Worm (Caenorhabditis elegans) whole organism, L1 larva: ENCODE results near the gene mdt-26.

Source experiments
- C16A3.4 ChIP-seq: fragments of 150-350 bp; optimal IDR thresholded peaks from 2 replicates; lab custom pipeline; 2014; ENCODE audit warnings: missing biosample characterization, missing genetic modification characterization
- C34B4.2 ChIP-seq: sonication (generic microtip); optimal IDR thresholded peaks from 2 replicates; lab custom pipeline; 2017; ENCODE audit warnings: mild to moderate bottlenecking, missing genetic modification characterization, missing compliant biosample characterization
- F16B12.6 ChIP-seq: fragments of 150-350 bp; optimal IDR thresholded peaks from 2 replicates; lab custom pipeline; 2014; ENCODE audit warnings: missing biosample characterization, missing genetic modification characterization
- aly-2 ChIP-seq: fragments of 150-350 bp; optimal IDR thresholded peaks from 2 replicates; lab custom pipeline; 2014; ENCODE audit warnings: missing biosample characterization, missing genetic modification characterization
- ceh-63 ChIP-seq: fragments of 200-800 bp; sonication (Bioruptor generic); optimal IDR thresholded peaks from 2 replicates; lab custom pipeline; 2018; ENCODE audit warnings: mild to moderate bottlenecking, missing genetic modification characterization, missing compliant biosample characterization
- ceh-82 ChIP-seq, 3 experiments: fragments of 150-350 bp in 1 of 3; sonication (generic microtip) in 2 of 3; optimal IDR thresholded peaks; 2 replicates each; lab custom pipeline; 2014 to 2017; ENCODE audit warnings: missing biosample characterization in 3 of 3, missing genetic modification characterization in 3 of 3
- ceh-90 ChIP-seq: sonication (generic microtip); optimal IDR thresholded peaks from 2 replicates; lab custom pipeline; 2016; ENCODE audit warnings: missing genetic modification characterization, missing compliant biosample characterization
- ces-1 ChIP-seq: fragments of 150-350 bp; optimal IDR thresholded peaks from 2 replicates; lab custom pipeline; 2014; ENCODE audit warnings: missing biosample characterization, missing genetic modification reagents, missing genetic modification characterization
- efl-1 ChIP-seq, 4 experiments: fragments of 150-350 bp; optimal IDR thresholded peaks in 3 of 4; peaks in 1 of 4; 1 replicate in 1 of 4; 2 replicates in 3 of 4; lab custom pipeline; 2014; ENCODE audit warnings: missing biosample characterization in 2 of 4, missing genetic modification characterization in 2 of 4, missing genetic modification reagents in 2 of 4
- efl-3 ChIP-seq: fragments of 200-800 bp; sonication (Bioruptor generic); optimal IDR thresholded peaks from 2 replicates; lab custom pipeline; 2018; ENCODE audit warnings: mild to moderate bottlenecking, missing genetic modification characterization, missing compliant biosample characterization
- elt-3 ChIP-seq, 6 experiments: fragments of 150-350 bp in 1 of 6; sonication (generic microtip); optimal IDR thresholded peaks; 2 replicates each; lab custom pipeline; 2017 to 2018; ENCODE audit warnings: missing biosample characterization in 6 of 6, missing genetic modification characterization in 6 of 6, inconsistent platforms in 1 of 6
- ets-5 ChIP-seq: fragments of 200-800 bp; sonication (Bioruptor generic); IDR thresholded peaks from 2 replicates; pipeline ENCODE4 v1.3.6; 2022; ENCODE audit warnings: missing genetic modification characterization, missing compliant biosample characterization
- fkh-4 ChIP-seq: sonication (generic microtip); optimal IDR thresholded peaks from 2 replicates; lab custom pipeline; 2016; ENCODE audit warnings: missing compliant biosample characterization, missing genetic modification characterization, borderline replicate concordance
- fkh-8 ChIP-seq: sonication (generic microtip); optimal IDR thresholded peaks from 2 replicates; lab custom pipeline; 2016; ENCODE audit warnings: mild to moderate bottlenecking, missing genetic modification characterization, missing compliant biosample characterization
- fos-1 ChIP-seq: fragments of 150-350 bp; optimal IDR thresholded peaks from 2 replicates; lab custom pipeline; 2014; ENCODE audit warnings: missing biosample characterization, missing genetic modification characterization
- irx-1 ChIP-seq: sonication (generic microtip); optimal IDR thresholded peaks from 2 replicates; lab custom pipeline; 2016; ENCODE audit warnings: missing genetic modification characterization, missing compliant biosample characterization
- isw-1 ChIP-seq: fragments of 200-800 bp; sonication (Bioruptor generic); IDR thresholded peaks from 2 replicates; pipeline ENCODE4 v1.3.6; 2022; ENCODE audit warnings: missing genetic modification characterization, missing compliant biosample characterization
- lin-13 ChIP-seq: fragments of 150-350 bp; optimal IDR thresholded peaks from 2 replicates; lab custom pipeline; 2014; ENCODE audit warnings: missing biosample characterization, missing genetic modification reagents, missing genetic modification characterization
- lin-15B ChIP-seq: fragments of 150-350 bp; sonication (generic microtip); optimal IDR thresholded peaks from 3 replicates; lab custom pipeline; 2014; ENCODE audit warnings: missing biosample characterization, missing genetic modification characterization
- lin-39 ChIP-seq: fragments of 150-350 bp; optimal IDR thresholded peaks from 2 replicates; lab custom pipeline; 2014; ENCODE audit warnings: missing biosample characterization, missing genetic modification reagents, missing genetic modification characterization
- lir-3 ChIP-seq: sonication (generic microtip); optimal IDR thresholded peaks from 2 replicates; lab custom pipeline; 2016; ENCODE audit warnings: mild to moderate bottlenecking, missing genetic modification characterization, moderate library complexity, missing compliant biosample characterization; ENCODE audit not compliant: poor library complexity
- lsy-2 ChIP-seq, 2 experiments: fragments of 150-350 bp; optimal IDR thresholded peaks; 2 replicates each; lab custom pipeline; 2014; ENCODE audit warnings: missing biosample characterization in 2 of 2, missing genetic modification characterization in 2 of 2
- mab-9 ChIP-seq: fragments of 200-800 bp; sonication (Bioruptor generic); IDR thresholded peaks from 2 replicates; pipeline ENCODE4 v1.3.6; 2022; ENCODE audit warnings: missing genetic modification reagents, missing genetic modification characterization, missing compliant biosample characterization
- mef-2 ChIP-seq: fragments of 150-350 bp; optimal IDR thresholded peaks from 2 replicates; lab custom pipeline; 2014; ENCODE audit warnings: missing biosample characterization, missing genetic modification characterization
- nhr-237 ChIP-seq: fragments of 150-350 bp; optimal IDR thresholded peaks from 2 replicates; lab custom pipeline; 2014; ENCODE audit warnings: missing biosample characterization, missing genetic modification characterization
- nhr-71 ChIP-seq: sonication (generic microtip); optimal IDR thresholded peaks from 2 replicates; lab custom pipeline; 2016; ENCODE audit warnings: mild to moderate bottlenecking, missing genetic modification characterization, moderate library complexity, missing compliant biosample characterization
- nhr-76 ChIP-seq: sonication (generic microtip); optimal IDR thresholded peaks from 2 replicates; lab custom pipeline; 2017; ENCODE audit warnings: missing biosample characterization, missing genetic modification characterization
- nhr-77 ChIP-seq: fragments of 150-350 bp; optimal IDR thresholded peaks from 2 replicates; lab custom pipeline; 2014; ENCODE audit warnings: missing biosample characterization, missing genetic modification characterization
- nhr-84 ChIP-seq: sonication (generic microtip); optimal IDR thresholded peaks from 2 replicates; lab custom pipeline; 2017; ENCODE audit warnings: missing biosample characterization, missing genetic modification characterization
- rnt-1 ChIP-seq: sonication (generic microtip); optimal IDR thresholded peaks from 2 replicates; lab custom pipeline; 2016; ENCODE audit warnings: mild to moderate bottlenecking, missing genetic modification characterization, moderate library complexity, missing compliant biosample characterization
- skn-1 ChIP-seq: fragments of 150-350 bp; optimal IDR thresholded peaks from 2 replicates; lab custom pipeline; 2014; ENCODE audit warnings: missing biosample characterization, missing genetic modification characterization
- snpc-4 ChIP-seq: fragments of 150-350 bp; optimal IDR thresholded peaks from 2 replicates; lab custom pipeline; 2014; ENCODE audit warnings: missing biosample characterization, missing genetic modification characterization
- tbx-2 ChIP-seq: sonication (generic microtip); optimal IDR thresholded peaks from 2 replicates; lab custom pipeline; 2016; ENCODE audit warnings: missing genetic modification characterization, missing compliant biosample characterization

The mdt-26 gene

DNA sequence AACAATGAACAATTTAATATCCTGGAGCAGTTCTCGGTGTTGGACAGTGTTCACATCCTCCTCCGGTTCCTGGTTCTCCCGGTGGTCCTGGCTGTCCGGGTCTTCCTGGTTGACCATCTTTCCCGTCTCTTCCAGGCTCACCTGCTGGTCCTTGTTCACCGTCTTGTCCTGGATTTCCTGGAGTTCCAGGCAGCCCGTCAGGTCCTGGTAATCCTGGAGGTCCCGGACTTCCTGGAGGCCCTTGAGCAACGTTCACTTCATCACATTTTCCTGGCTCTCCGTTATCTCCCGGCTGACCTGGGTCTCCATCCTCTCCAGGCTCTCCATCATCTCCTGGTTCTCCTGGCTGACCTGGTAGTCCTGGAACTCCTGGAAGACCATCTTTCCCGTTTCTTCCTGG is 9.6 kb upstream of the mdt-26 start:
- TF ChIP-seq nhr-84 (tag; lab: Kevin White, UChicago) (no peak), efl-1 (optimal IDR thresholded peaks at IDR 0.05; lab: Kevin White, UChicago) (no peak), efl-1 (GFP tag; optimal IDR thresholded peaks at IDR 0.05 in 1 of 2; lab: Kevin White, UChicago) (peak in 1 of 2 experiments; percentile 35)

ce11 chrII:5652334-5652733 is 8.6 kb upstream of the mdt-26 start, which contains the start of gene bli-2:
Gene bli-2, minus strand, starts transcription at chrII:5652434.
- TF ChIP-seq nhr-77 (tag; lab: Kevin White, UChicago), result no peak
- no peak for TF ChIP-seq efl-1 (optimal IDR thresholded peaks at IDR 0.05; lab: Kevin White, UChicago)
- TF ChIP-seq efl-1 (GFP tag; optimal IDR thresholded peaks at IDR 0.05 in 1 of 2; lab: Kevin White, UChicago), result no peak
- TF ChIP-seq ces-1, result no peak
- no peak for TF ChIP-seq lsy-2 (tag; optimal IDR thresholded peaks at IDR 0.05; lab: Kevin White, UChicago)
- no peak for TF ChIP-seq tbx-2 (tag; lab: Kevin White, UChicago)
- no peak for TF ChIP-seq lin-15B (tag; lab: Kevin White, UChicago)
- no peak for TF ChIP-seq ceh-90 (tag; lab: Kevin White, UChicago)
- no peak for TF ChIP-seq nhr-76
- TF ChIP-seq nhr-71 (tag; lab: Kevin White, UChicago), result no peak
- no peak for TF ChIP-seq ets-5 (GFP tag; lab: Robert Waterston, UW)
- no peak for TF ChIP-seq irx-1 (tag; lab: Kevin White, UChicago)
- TF ChIP-seq snpc-4 (tag; lab: Kevin White, UChicago), result no peak

- TF ChIP-seq mef-2 (no peak), nhr-237 (tag; lab: Kevin White, UChicago) (no peak), rnt-1 (tag; lab: Kevin White, UChicago) (no peak), lin-39 (tag; lab: Kevin White, UChicago) (no peak), fos-1 (tag; lab: Kevin White, UChicago) (no peak), isw-1 (GFP tag; lab: Robert Waterston, UW) (no peak), efl-3 (no peak), fkh-8 (tag; lab: Kevin White, UChicago) (no peak), C34B4.2 (tag; lab: Kevin White, UChicago) (no peak), elt-3 (tag; optimal IDR thresholded peaks at IDR 0.05; lab: Kevin White, UChicago) (no peak), aly-2 (tag; lab: Kevin White, UChicago) (no peak), skn-1 (tag; lab: Kevin White, UChicago) (no peak), efl-1 (optimal IDR thresholded peaks at IDR 0.05; lab: Kevin White, UChicago) (no peak), efl-1 (GFP tag; optimal IDR thresholded peaks at IDR 0.05 in 1 of 2; lab: Kevin White, UChicago) (no peak), ceh-63 (GFP tag; lab: Kevin White, UChicago) (no peak), lin-13 (no peak), lir-3 (no peak), C16A3.4 (tag; lab: Kevin White, UChicago) (no peak), F16B12.6 (tag; lab: Kevin White, UChicago) (no peak), fkh-4 (tag; lab: Kevin White, UChicago) (no peak), ceh-90 (tag; lab: Kevin White, UChicago) (no peak)
Measured at ce11 chrII:5654215-5654614, 6.8 kb upstream of the mdt-26 start, which contains the start of gene F59E12.1. Gene F59E12.1, plus strand, starts transcription at chrII:5654515.

ce11 chrII:5659675-5660074 is 1.3 kb upstream of the mdt-26 start, which contains the start of gene fut-3:
Gene fut-3, minus strand, starts transcription at chrII:5659775.
- no peak for TF ChIP-seq efl-1 (optimal IDR thresholded peaks at IDR 0.05; lab: Kevin White, UChicago)
- TF ChIP-seq efl-1 (GFP tag; optimal IDR thresholded peaks at IDR 0.05 in 1 of 2; lab: Kevin White, UChicago), result peak in 1 of 2 experiments; percentile 39
- no peak for TF ChIP-seq rnt-1 (tag; lab: Kevin White, UChicago)

DNA sequence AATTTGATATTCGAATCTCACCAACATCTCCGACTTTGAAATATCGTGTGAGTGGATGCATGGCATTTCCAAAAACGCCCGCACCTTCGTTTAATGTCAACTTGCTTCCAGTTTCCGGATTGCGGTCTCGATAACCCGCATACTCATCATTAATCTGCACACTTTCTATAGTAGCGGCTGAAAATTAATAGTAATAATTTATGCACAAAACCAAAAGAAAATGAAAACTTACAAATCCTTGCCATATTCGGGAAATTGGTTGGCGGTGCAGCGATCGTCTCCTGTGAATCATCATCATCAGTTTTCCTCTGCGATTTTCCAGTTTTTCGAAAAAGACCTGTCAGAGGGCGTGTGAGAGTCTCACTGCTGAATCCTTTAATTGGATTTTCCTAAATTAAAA is 826 bp upstream of the mdt-26 start:
- TF ChIP-seq ceh-82 (tag; optimal IDR thresholded peaks at IDR 0.05; lab: Kevin White, UChicago) (no peak), mab-9 (GFP tag; lab: Robert Waterston, UW) (peak; percentile 27; the same call in 1 of the 2 replicates)
